Worm (Caenorhabditis elegans) whole organism, L2 larva: ENCODE measurements around the gene poml-1.

Experiments used
- elt-1 ChIP-seq: fragments of 150-350 bp; optimal IDR thresholded peaks from 2 replicates; lab custom pipeline; 2014; ENCODE audit warnings: missing biosample characterization, missing genetic modification characterization
- fos-1 ChIP-seq: fragments of 150-350 bp; optimal IDR thresholded peaks from 2 replicates; lab custom pipeline; 2014; ENCODE audit warnings: missing biosample characterization, missing genetic modification characterization
- lin-39 ChIP-seq: fragments of 150-350 bp; optimal IDR thresholded peaks from 2 replicates; lab custom pipeline; 2014; ENCODE audit warnings: missing biosample characterization, missing genetic modification reagents, missing genetic modification characterization
- nhr-10 ChIP-seq: sonication (generic microtip); optimal IDR thresholded peaks from 2 replicates; lab custom pipeline; 2017; ENCODE audit warnings: missing biosample characterization, missing genetic modification characterization
- nhr-77 ChIP-seq: fragments of 150-350 bp; optimal IDR thresholded peaks from 2 replicates; lab custom pipeline; 2014; ENCODE audit warnings: missing biosample characterization, missing genetic modification characterization
- ztf-11 ChIP-seq: sonication (generic microtip); optimal IDR thresholded peaks from 2 replicates; lab custom pipeline; 2017; ENCODE audit warnings: missing biosample characterization, missing genetic modification characterization

DNA sequence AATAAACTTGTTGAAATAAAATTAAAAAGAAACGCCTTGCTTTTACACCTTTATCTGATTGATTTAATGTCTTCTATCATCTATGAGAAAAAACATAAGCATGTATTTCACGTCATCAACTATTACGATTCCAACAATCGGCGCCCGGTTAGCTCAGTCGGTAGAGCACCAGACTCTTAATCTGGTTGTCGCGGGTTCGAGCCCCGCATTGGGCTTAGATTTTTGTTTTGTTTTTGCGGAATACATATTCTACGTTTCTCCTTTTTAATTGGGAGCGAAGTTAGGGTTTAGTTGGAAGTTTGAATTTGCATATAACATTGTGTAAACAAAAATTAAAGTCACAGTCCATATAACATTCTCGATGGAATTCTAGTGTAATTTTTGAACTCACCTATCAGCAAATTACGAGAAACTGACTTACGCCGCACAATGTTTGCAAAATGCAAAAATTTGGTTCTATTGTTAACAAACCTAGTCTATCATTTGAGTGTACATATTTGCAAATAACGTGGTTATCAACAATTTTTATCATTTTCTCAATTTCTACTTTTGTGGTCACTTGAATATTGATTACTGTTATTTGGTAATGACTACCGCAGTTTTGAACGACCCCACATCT, 5.6 kb downstream of the poml-1 start, which contains the start of gene shc-3:
- TF ChIP-seq elt-1 = no peak
- no peak for TF ChIP-seq ztf-11 (tag; lab: Kevin White, UChicago)
- TF ChIP-seq fos-1 (tag; lab: Kevin White, UChicago) = peak; percentile 20
- TF ChIP-seq lin-39 = no peak
- TF ChIP-seq nhr-10 (tag; lab: Kevin White, UChicago) = no peak
- no peak for TF ChIP-seq nhr-77
